Worm (Caenorhabditis elegans) whole organism, early embryonic: ENCODE results near the gene gskl-1.

Experiments used
- B0310.2 ChIP-seq: sonication (generic microtip); optimal IDR thresholded peaks from 2 replicates; lab custom pipeline; 2016; ENCODE audit warnings: mild to moderate bottlenecking, missing genetic modification characterization, missing compliant biosample characterization
- F13C5.2 ChIP-seq: sonication (generic microtip); optimal IDR thresholded peaks from 2 replicates; lab custom pipeline; 2017; ENCODE audit warnings: mild to moderate bottlenecking, missing genetic modification characterization, inconsistent platforms, missing compliant biosample characterization
- aly-1 ChIP-seq: sonication (generic microtip); optimal IDR thresholded peaks from 2 replicates; lab custom pipeline; 2016; ENCODE audit warnings: missing genetic modification characterization, missing compliant biosample characterization
- ama-1 ChIP-seq: fragments of 150-350 bp; optimal IDR thresholded peaks from 2 replicates; lab custom pipeline; 2014
- ceh-13 ChIP-seq: fragments of 200-800 bp; sonication (Bioruptor generic); optimal IDR thresholded peaks from 2 replicates; lab custom pipeline; 2018; ENCODE audit warnings: mild to moderate bottlenecking, missing genetic modification characterization, missing compliant biosample characterization
- ceh-36 ChIP-seq: sonication (generic microtip); optimal IDR thresholded peaks from 2 replicates; lab custom pipeline; 2016; ENCODE audit warnings: missing genetic modification characterization, inconsistent platforms, missing compliant biosample characterization
- ets-7 ChIP-seq: sonication (generic microtip); optimal IDR thresholded peaks from 2 replicates; lab custom pipeline; 2016; ENCODE audit warnings: missing genotype, missing genetic modification characterization, missing compliant biosample characterization
- flt-1 ChIP-seq: fragments of 200-800 bp; sonication (Bioruptor generic); IDR thresholded peaks from 2 replicates; pipeline ENCODE4 v1.3.6; 2022; ENCODE audit warnings: missing genetic modification characterization, missing compliant biosample characterization
- hmbx-1 ChIP-seq: sonication (generic microtip); optimal IDR thresholded peaks from 2 replicates; lab custom pipeline; 2016; ENCODE audit warnings: mild to moderate bottlenecking, missing genetic modification characterization, missing compliant biosample characterization
- hmg-4 ChIP-seq: fragments of 200-800 bp; sonication (Bioruptor generic); optimal IDR thresholded peaks from 2 replicates; lab custom pipeline; 2018; ENCODE audit warnings: mild to moderate bottlenecking, missing genetic modification characterization, missing compliant biosample characterization
- hnd-1 ChIP-seq: sonication (generic microtip); optimal IDR thresholded peaks from 2 replicates; lab custom pipeline; 2016; ENCODE audit warnings: missing genetic modification characterization, missing compliant biosample characterization
- pes-1 ChIP-seq: fragments of 200-800 bp; sonication (Bioruptor generic); IDR thresholded peaks from 2 replicates; pipeline ENCODE4 v1.3.6; 2022; ENCODE audit warnings: missing genetic modification reagents, missing genetic modification characterization, missing compliant biosample characterization
- scrt-1 ChIP-seq: fragments of 200-800 bp; sonication (Bioruptor generic); IDR thresholded peaks from 2 replicates; pipeline ENCODE4 v1.3.6; 2022; ENCODE audit warnings: missing genetic modification characterization, missing compliant biosample characterization
- sea-1 ChIP-seq: fragments of 200-800 bp; sonication (Bioruptor generic); conservative IDR thresholded peaks from 2 replicates; pipeline ENCODE4 v1.3.6; 2022; ENCODE audit warnings: missing genetic modification characterization, missing compliant biosample characterization
- tbx-11 ChIP-seq: fragments of 200-800 bp; sonication (Bioruptor generic); IDR thresholded peaks from 2 replicates; pipeline ENCODE4 v1.3.6; 2022; ENCODE audit warnings: missing genetic modification characterization, missing compliant biosample characterization
- tbx-37 ChIP-seq: fragments of 200-800 bp; sonication (Bioruptor generic); conservative IDR thresholded peaks from 2 replicates; pipeline ENCODE4 v1.3.6; 2022; ENCODE audit warnings: missing genetic modification reagents, missing genetic modification characterization, missing compliant biosample characterization
- tra-4 ChIP-seq: sonication (generic microtip); optimal IDR thresholded peaks from 2 replicates; lab custom pipeline; 2017; ENCODE audit warnings: missing genetic modification characterization, missing compliant biosample characterization

Gene gskl-1

DNA sequence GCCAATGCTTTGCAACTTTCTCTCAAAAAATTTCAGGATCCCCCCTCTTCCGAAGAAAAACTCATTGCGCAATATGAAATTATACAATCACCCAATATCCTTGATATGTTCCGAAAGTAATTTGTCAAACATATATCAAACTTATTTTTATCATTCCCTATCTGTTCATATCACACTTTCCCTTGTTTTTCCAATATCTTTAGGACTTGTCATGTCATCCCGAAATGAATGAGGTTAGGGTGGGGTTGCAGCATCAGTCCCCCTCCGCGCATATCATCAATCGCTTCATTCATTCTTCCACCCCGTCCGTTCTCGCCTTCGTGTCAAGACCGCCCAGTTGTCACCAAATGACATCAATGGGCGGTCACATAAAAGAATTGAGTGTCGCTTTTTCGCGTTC lies 12.3 kb downstream of the gskl-1 start:
- TF ChIP-seq aly-1: no peak
- TF ChIP-seq ama-1: no peak
- TF ChIP-seq ceh-13 (GFP tag; lab: Kevin White, UChicago): no peak
- TF ChIP-seq hnd-1: no peak
- TF ChIP-seq hmg-4 (GFP tag; lab: Kevin White, UChicago): no peak
- no peak for TF ChIP-seq B0310.2 (tag; lab: Kevin White, UChicago)
- no peak for TF ChIP-seq flt-1
- no peak for TF ChIP-seq ceh-36 (tag; lab: Kevin White, UChicago)
- TF ChIP-seq hmbx-1 (tag; lab: Kevin White, UChicago): no peak
- TF ChIP-seq ets-7 (tag; lab: Kevin White, UChicago): no peak
- TF ChIP-seq tbx-37 (GFP tag; lab: Robert Waterston, UW): no peak
- no peak for TF ChIP-seq pes-1
- TF ChIP-seq scrt-1 (GFP tag; lab: Robert Waterston, UW): no peak

DNA sequence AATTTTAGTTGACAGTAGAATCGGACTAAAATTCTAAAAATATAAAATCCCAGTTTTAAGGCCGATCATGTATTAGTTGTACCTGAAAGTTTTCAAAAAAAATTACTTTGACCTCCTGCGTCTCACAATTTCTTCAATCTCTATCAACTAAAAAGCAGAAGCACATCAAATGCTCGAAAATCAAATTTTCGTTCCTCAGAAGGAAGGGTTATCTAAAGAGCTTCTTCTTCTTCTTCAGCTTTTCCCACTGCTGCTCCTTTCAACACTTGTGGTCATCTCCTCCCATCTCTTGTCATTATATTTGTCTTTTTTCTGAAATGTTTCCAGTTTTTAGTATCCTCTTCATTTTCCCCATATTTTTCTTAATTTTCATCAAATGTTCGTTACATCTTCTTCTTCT lies 17.4 kb downstream of the gskl-1 start:
- TF ChIP-seq hmg-4 (GFP tag; lab: Kevin White, UChicago) (no peak), B0310.2 (tag; lab: Kevin White, UChicago) (no peak), tra-4 (tag; lab: Kevin White, UChicago) (no peak), hnd-1 (no peak), hmbx-1 (tag; lab: Kevin White, UChicago) (no peak), ceh-13 (GFP tag; lab: Kevin White, UChicago) (no peak), aly-1 (no peak), sea-1 (GFP tag; lab: Robert Waterston, UW) (no peak), ets-7 (tag; lab: Kevin White, UChicago) (no peak), tbx-37 (GFP tag; lab: Robert Waterston, UW) (no peak), tbx-11 (GFP tag; lab: Robert Waterston, UW) (no peak), ceh-36 (tag; lab: Kevin White, UChicago) (no peak), flt-1 (no peak), F13C5.2 (tag; lab: Kevin White, UChicago) (no peak), pes-1 (no peak), scrt-1 (GFP tag; lab: Robert Waterston, UW) (no peak)

DNA sequence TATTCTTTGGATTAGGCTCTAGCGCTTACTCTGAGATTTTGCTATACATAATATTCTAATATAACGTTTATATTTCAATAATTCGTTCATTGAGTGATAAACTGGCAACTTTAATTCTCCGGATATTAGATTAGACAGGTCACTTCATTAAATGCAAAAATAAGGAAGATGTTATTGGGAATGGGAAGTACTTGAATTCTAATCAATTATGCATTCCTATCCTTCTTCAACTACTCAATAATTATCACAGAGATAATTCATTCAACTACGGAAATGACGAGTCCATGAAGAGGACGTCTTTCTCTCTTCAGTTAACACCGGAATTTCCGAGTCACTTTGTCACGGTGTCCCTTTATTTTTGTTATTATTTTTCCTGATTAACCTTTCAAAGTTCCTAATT lies 23.3 kb downstream of the gskl-1 start:
- TF ChIP-seq hmg-4 (GFP tag; lab: Kevin White, UChicago) (no peak), pes-1 (no peak), tra-4 (tag; lab: Kevin White, UChicago) (no peak), B0310.2 (tag; lab: Kevin White, UChicago) (no peak), tbx-11 (GFP tag; lab: Robert Waterston, UW) (no peak), aly-1 (no peak), tbx-37 (GFP tag; lab: Robert Waterston, UW) (no peak), ama-1 (no peak), scrt-1 (GFP tag; lab: Robert Waterston, UW) (no peak), hnd-1 (no peak), sea-1 (GFP tag; lab: Robert Waterston, UW) (no peak), hmbx-1 (tag; lab: Kevin White, UChicago) (no peak), F13C5.2 (tag; lab: Kevin White, UChicago) (no peak), flt-1 (no peak), ceh-13 (GFP tag; lab: Kevin White, UChicago) (no peak), ets-7 (tag; lab: Kevin White, UChicago) (no peak), ceh-36 (tag; lab: Kevin White, UChicago) (no peak)

DNA sequence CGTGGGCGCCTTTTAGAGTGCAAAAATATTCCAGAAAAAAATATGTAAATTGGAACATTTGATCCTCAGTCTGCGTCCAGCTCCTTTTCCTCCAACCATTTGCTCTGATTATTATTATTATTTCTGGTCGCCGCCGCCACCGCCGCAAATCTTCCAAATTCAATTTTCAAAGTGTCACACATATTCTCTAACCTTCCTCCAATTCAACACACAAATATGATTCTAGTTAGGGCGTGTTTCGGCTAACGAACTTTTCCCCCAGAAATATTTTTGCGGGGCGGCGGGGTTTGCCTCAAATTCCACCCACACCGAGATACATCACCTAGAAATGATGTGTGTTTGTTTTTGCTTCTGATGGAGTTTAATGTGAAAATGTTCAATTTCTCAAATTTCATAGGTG lies 24.3 kb downstream of the gskl-1 start:
- TF ChIP-seq F13C5.2 (tag; lab: Kevin White, UChicago) (no peak), tbx-37 (GFP tag; lab: Robert Waterston, UW) (no peak), B0310.2 (tag; lab: Kevin White, UChicago) (no peak), ceh-13 (GFP tag; lab: Kevin White, UChicago) (no peak), flt-1 (no peak), hnd-1 (no peak), ama-1 (no peak), hmg-4 (GFP tag; lab: Kevin White, UChicago) (no peak), scrt-1 (GFP tag; lab: Robert Waterston, UW) (no peak), aly-1 (no peak), ceh-36 (tag; lab: Kevin White, UChicago) (no peak), ets-7 (tag; lab: Kevin White, UChicago) (no peak), tbx-11 (GFP tag; lab: Robert Waterston, UW) (no peak), hmbx-1 (tag; lab: Kevin White, UChicago) (no peak), pes-1 (no peak)

DNA sequence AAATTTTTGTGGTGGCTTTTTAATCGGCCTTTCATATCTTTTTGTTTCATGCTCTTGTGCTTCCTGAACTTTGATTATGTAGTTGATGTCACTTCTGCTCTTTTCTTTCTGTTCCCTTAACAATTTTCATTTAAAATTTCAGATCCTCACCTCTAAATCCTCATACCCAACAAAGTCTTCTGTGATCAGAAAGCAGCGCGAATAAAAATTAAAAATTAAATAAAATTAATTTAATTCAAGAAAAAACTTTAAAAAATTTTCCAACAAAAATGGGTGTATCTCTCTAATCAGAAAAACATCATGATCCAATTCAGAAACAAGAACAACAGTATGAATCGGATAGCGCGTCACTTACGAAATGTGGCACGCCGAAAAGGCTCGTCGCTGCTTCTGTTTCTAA lies 27.9 kb downstream of the gskl-1 start, which contains the start of gene ptp-3:
ptp-3 (plus strand) TSS at position 301 of the 400 bp plus-strand sequence.
- TF ChIP-seq tra-4 (tag; lab: Kevin White, UChicago) (no peak), ama-1 (no peak), pes-1 (no peak), tbx-37 (GFP tag; lab: Robert Waterston, UW) (no peak), aly-1 (no peak), sea-1 (GFP tag; lab: Robert Waterston, UW) (no peak), hmg-4 (GFP tag; lab: Kevin White, UChicago) (no peak), ceh-36 (tag; lab: Kevin White, UChicago) (no peak), hnd-1 (no peak)

DNA sequence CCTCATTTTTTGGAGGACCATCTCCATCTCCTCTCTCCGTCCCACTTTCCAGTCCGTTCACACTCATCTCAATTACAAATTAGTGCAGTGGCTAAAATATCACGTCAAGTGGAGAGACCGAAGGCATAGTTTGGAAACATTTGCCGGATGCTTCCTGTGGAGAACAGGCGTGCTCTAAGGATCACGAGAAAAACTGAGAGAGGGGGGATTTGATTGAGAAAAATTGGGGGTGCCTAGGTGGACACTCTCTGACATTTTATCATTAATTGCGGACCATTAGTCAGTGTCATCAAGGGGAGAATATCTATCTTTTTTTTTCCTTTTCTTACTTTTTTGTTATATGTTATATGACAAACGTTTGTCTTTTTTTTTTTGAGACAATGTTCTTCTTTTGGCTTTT lies 34.7 kb downstream of the gskl-1 start:
- TF ChIP-seq aly-1 (no peak), hmbx-1 (tag; lab: Kevin White, UChicago) (no peak), ceh-13 (GFP tag; lab: Kevin White, UChicago) (no peak), tbx-37 (GFP tag; lab: Robert Waterston, UW) (no peak), flt-1 (no peak), sea-1 (GFP tag; lab: Robert Waterston, UW) (no peak), tbx-11 (GFP tag; lab: Robert Waterston, UW) (no peak), F13C5.2 (tag; lab: Kevin White, UChicago) (no peak), ama-1 (no peak)

DNA sequence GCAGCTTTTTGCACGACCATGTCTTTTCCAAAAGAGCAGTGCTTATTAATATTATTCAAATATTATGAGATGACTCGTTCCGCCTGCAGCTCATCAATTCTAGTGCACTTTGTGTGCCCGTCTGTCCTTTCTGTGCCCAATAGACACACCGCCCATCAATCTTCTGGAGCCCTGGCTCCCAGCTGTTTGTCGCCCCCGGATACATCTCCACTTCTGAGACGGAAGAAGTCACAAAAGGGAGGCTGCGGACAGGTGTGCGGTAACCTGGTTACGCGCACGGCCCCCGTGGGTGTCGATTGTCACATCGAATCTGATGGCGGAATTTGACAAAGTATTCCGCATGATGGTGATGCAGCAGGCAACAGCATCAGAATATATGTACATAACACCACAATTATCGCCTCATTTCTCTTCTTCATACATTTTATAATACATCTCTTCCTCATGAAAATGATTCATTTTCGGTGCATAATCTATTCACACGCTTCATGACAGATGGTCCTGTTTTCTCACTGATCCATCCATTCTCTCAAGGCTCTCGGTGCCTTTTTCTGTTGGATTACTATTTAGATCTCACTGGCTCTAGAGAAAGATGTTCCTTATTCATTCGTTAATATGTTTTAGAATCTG lies 39.2 kb downstream of the gskl-1 start:
- TF ChIP-seq ama-1: no peak
- TF ChIP-seq flt-1: no peak
- TF ChIP-seq ceh-13 (GFP tag; lab: Kevin White, UChicago): no peak
- no peak for TF ChIP-seq hnd-1
- no peak for TF ChIP-seq tbx-11 (GFP tag; lab: Robert Waterston, UW)
- no peak for TF ChIP-seq tbx-37 (GFP tag; lab: Robert Waterston, UW)
- TF ChIP-seq ceh-36 (tag; lab: Kevin White, UChicago): no peak
- no peak for TF ChIP-seq sea-1 (GFP tag; lab: Robert Waterston, UW)
- no peak for TF ChIP-seq aly-1
- no peak for TF ChIP-seq hmbx-1 (tag; lab: Kevin White, UChicago)
- no peak for TF ChIP-seq hmg-4 (GFP tag; lab: Kevin White, UChicago)
- TF ChIP-seq tra-4 (tag; lab: Kevin White, UChicago): no peak
- TF ChIP-seq B0310.2 (tag; lab: Kevin White, UChicago): no peak
- TF ChIP-seq ets-7 (tag; lab: Kevin White, UChicago): no peak
- no peak for TF ChIP-seq pes-1
- TF ChIP-seq scrt-1 (GFP tag; lab: Robert Waterston, UW): no peak
- no peak for TF ChIP-seq F13C5.2 (tag; lab: Kevin White, UChicago)
